Fruit fly (Drosophila melanogaster): Measurements from ENCODE around the gene VhaM9.7-a.

The VhaM9.7-a gene

dm6 chr3L:4230357-4230901 is 32.1 kb upstream of the VhaM9.7-a start (continued):
- no peak for TF ChIP-seq bbx (GFP tag; IDR thresholded peaks at IDR 0.05; ENCODE audit: partially characterized antibody)
- peak; percentile 86 for TF ChIP-seq CG9437 (GFP tag; optimal IDR thresholded peaks at IDR 0.05)
- peak; percentile 94 for TF ChIP-seq sisA (GFP tag; IDR thresholded peaks at IDR 0.05)
- peak; percentile 87 for TF ChIP-seq kah (GFP tag; optimal IDR thresholded peaks at IDR 0.05)
- TF ChIP-seq kay (GFP tag; optimal IDR thresholded peaks at IDR 0.05) = peak; percentile 83
- no peak for TF ChIP-seq CG16779 (GFP tag; IDR thresholded peaks at IDR 0.05)
- TF ChIP-seq vnd (GFP tag; IDR thresholded peaks at IDR 0.05; ENCODE audit: partially characterized antibody) = no peak
- TF ChIP-seq CG2199 (GFP tag; IDR thresholded peaks at IDR 0.05) = peak; percentile 76; the same call in 2 of the 3 replicates
- TF ChIP-seq lov (optimal IDR thresholded peaks at IDR 0.05) = no peak
- peak; percentile 86; the same call in 2 of the 3 replicates for TF ChIP-seq lov (GFP tag; IDR thresholded peaks at IDR 0.05)
- peak; percentile 93 for TF ChIP-seq repo (GFP tag; optimal IDR thresholded peaks at IDR 0.05)
- TF ChIP-seq CG34422 (GFP tag; IDR thresholded peaks at IDR 0.05) = peak; percentile 81; the same call in 2 of the 3 replicates
- peak; percentile 92 to 93 for TF ChIP-seq Hr51 (GFP tag; optimal IDR thresholded peaks at IDR 0.05)
- TF ChIP-seq zen2 (GFP tag; IDR thresholded peaks at IDR 0.05; ENCODE audit: partially characterized antibody) = no peak
- TF ChIP-seq Xrp1 (GFP tag; IDR thresholded peaks at IDR 0.05) = peak; percentile 97
- peak; percentile 73 for TF ChIP-seq abd-A (tag; optimal IDR thresholded peaks at IDR 0.05)
- peak; percentile 88 for TF ChIP-seq CG6813 (GFP tag; optimal IDR thresholded peaks at IDR 0.05)
- TF ChIP-seq Dek (tag; optimal IDR thresholded peaks at IDR 0.05) = peak; percentile 79
- TF ChIP-seq CG32767 (GFP tag; IDR thresholded peaks at IDR 0.05) = peak; percentile 84
- peak; percentile 46 for TF ChIP-seq Ravus (GFP tag; IDR thresholded peaks at IDR 0.05)
- peak; percentile 36; the same call in 1 of the 2 replicates for TF ChIP-seq CG10321 (GFP tag; IDR thresholded peaks at IDR 0.05)
- TF ChIP-seq Ets97D (GFP tag; optimal IDR thresholded peaks at IDR 0.05) = peak; percentile 76
- TF ChIP-seq Oaz (GFP tag; IDR thresholded peaks at IDR 0.05) = no peak; the same call in 1 of the 2 replicates
- no peak for TF ChIP-seq pzg (GFP tag; optimal IDR thresholded peaks at IDR 0.05)
- TF ChIP-seq dati (GFP tag; IDR thresholded peaks at IDR 0.05) = peak; percentile 43
- peak; percentile 87 to 96 for TF ChIP-seq bsh (GFP tag; optimal IDR thresholded peaks at IDR 0.05)
- TF ChIP-seq nom (GFP tag; optimal IDR thresholded peaks at IDR 0.05) = peak; percentile 89
- TF ChIP-seq Nf-YC (tag; optimal IDR thresholded peaks at IDR 0.05) = peak; percentile 71
- TF ChIP-seq CG10959 (GFP tag; IDR thresholded peaks at IDR 0.05) = peak; percentile 95
- peak; percentile 78 for TF ChIP-seq wek (GFP tag; optimal IDR thresholded peaks at IDR 0.05)
- TF ChIP-seq eve (GFP tag; optimal IDR thresholded peaks at IDR 0.05) = peak; percentile 98 to 99
- TF ChIP-seq CG9609 (GFP tag; optimal IDR thresholded peaks at IDR 0.05) = peak; percentile 94
- peak; percentile 94 for TF ChIP-seq jumu (GFP tag; optimal IDR thresholded peaks at IDR 0.05)
- peak; percentile 84 for TF ChIP-seq nau (GFP tag; optimal IDR thresholded peaks at IDR 0.05)
- TF ChIP-seq B-H2 (GFP tag; optimal IDR thresholded peaks at IDR 0.05) = no peak
- peak; percentile 95 for TF ChIP-seq zfh1 (GFP tag; IDR thresholded peaks at IDR 0.05)
- peak; percentile 85 for TF ChIP-seq onecut (GFP tag; IDR thresholded peaks at IDR 0.05)
- no peak for TF ChIP-seq Dfd (GFP tag; optimal IDR thresholded peaks at IDR 0.05)
- TF ChIP-seq ken (GFP tag; IDR thresholded peaks at IDR 0.05) = peak; percentile 83
- peak; percentile 82 for TF ChIP-seq CG6654 (GFP tag; optimal IDR thresholded peaks at IDR 0.05)
- TF ChIP-seq da (GFP tag; optimal IDR thresholded peaks at IDR 0.05) = peak; percentile 76
- TF ChIP-seq CG2202 (tag; optimal IDR thresholded peaks at IDR 0.05) = peak; percentile 95
- peak; percentile 91 for TF ChIP-seq Drgx (GFP tag; IDR thresholded peaks at IDR 0.05)
- TF ChIP-seq tio (GFP tag; optimal IDR thresholded peaks at IDR 0.05) = peak; percentile 93
- TF ChIP-seq CTCF (GFP tag; optimal IDR thresholded peaks at IDR 0.05) = peak; percentile 44
- TF ChIP-seq psq (GFP tag; optimal IDR thresholded peaks at IDR 0.05) = peak; percentile 77
- no peak for TF ChIP-seq sna (GFP tag; IDR thresholded peaks at IDR 0.05; ENCODE audit: partially characterized antibody)
- TF ChIP-seq slou (GFP tag; optimal IDR thresholded peaks at IDR 0.05) = peak; percentile 67
- peak; percentile 86 for TF ChIP-seq sim (GFP tag; IDR thresholded peaks at IDR 0.05)
- TF ChIP-seq CG10543 (GFP tag; optimal IDR thresholded peaks at IDR 0.05) = peak; percentile 82
- no peak for TF ChIP-seq hb (GFP tag; IDR thresholded peaks at IDR 0.05; ENCODE audit: partially characterized antibody)
